Worm (Caenorhabditis elegans) whole organism, L4 larva: Measurements from ENCODE around the gene srh-184.

Source experiments
- aly-2 ChIP-seq: sonication (generic microtip); optimal IDR thresholded peaks from 2 replicates; lab custom pipeline; 2018; ENCODE audit warnings: missing biosample characterization, missing genetic modification characterization
- ceh-82 ChIP-seq: sonication (generic microtip); optimal IDR thresholded peaks from 2 replicates; lab custom pipeline; 2017; ENCODE audit warnings: missing biosample characterization, missing genetic modification characterization
- fkh-10 ChIP-seq: fragments of 150-350 bp; optimal IDR thresholded peaks from 2 replicates; lab custom pipeline; 2014; ENCODE audit warnings: missing biosample characterization, missing genetic modification reagents, missing genetic modification characterization
- fos-1 ChIP-seq: fragments of 150-350 bp; optimal IDR thresholded peaks from 2 replicates; lab custom pipeline; 2014; ENCODE audit warnings: missing biosample characterization, missing genetic modification characterization
- madf-9 ChIP-seq: fragments of 200-800 bp; sonication (Bioruptor generic); conservative IDR thresholded peaks from 2 replicates; pipeline ENCODE4 v1.3.6; 2022; ENCODE audit warnings: missing genetic modification reagents, missing genetic modification characterization, missing compliant biosample characterization
- skn-1 ChIP-seq: fragments of 150-350 bp; optimal IDR thresholded peaks from 2 replicates; lab custom pipeline; 2014; ENCODE audit warnings: missing biosample characterization, missing genetic modification characterization
- tra-1 ChIP-seq: fragments of 200-800 bp; sonication (Bioruptor generic); IDR thresholded peaks from 2 replicates; pipeline ENCODE4 v1.3.6; 2022; ENCODE audit warnings: missing genetic modification reagents, missing genetic modification characterization, missing compliant biosample characterization
- unc-39 ChIP-seq: sonication (generic microtip); optimal IDR thresholded peaks from 2 replicates; lab custom pipeline; 2017; ENCODE audit warnings: missing biosample characterization, missing genetic modification characterization
- unc-62 ChIP-seq, 3 experiments: fragments of 150-350 bp in 1 of 3; sonication (generic microtip); optimal IDR thresholded peaks in 2 of 3; peaks in 1 of 3; 1 replicate in 1 of 3; 2 replicates in 2 of 3; lab custom pipeline; 2014 to 2017; ENCODE audit warnings: missing biosample characterization in 3 of 3, missing genetic modification characterization in 3 of 3, missing genetic modification reagents in 3 of 3, missing genotype in 1 of 3
- ztf-7 ChIP-seq: fragments of 150-350 bp; optimal IDR thresholded peaks from 2 replicates; lab custom pipeline; 2014; ENCODE audit warnings: missing biosample characterization, missing genetic modification characterization

DNA sequence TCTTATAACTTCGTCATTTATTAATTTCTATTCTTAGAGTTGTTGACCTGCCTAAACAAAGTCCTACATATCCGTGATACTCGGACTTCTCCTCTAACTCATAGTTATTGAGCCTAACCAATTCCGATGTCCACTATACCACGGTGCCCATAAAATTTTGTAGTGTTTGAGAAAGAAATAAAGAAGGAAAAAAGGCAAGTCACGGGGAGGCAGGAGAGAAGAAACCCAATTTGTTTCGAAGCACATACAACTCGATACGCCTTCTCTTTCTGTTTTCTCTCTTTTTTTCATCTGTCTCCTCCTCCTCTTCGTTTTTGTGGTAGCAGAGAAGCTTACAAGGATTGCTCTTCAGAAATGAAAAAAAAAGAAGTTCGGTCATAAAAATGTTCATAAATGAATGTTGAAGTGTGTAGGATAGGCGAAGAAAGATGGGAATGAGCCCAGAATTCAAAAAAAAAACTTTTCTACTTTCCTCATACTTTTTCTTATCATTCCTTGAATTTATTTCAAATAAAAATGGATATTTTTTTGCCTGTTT lies 36.8 kb upstream of the srh-184 start:
- TF ChIP-seq ztf-7 (tag; lab: Kevin White, UChicago) (no peak), fkh-10 (GFP tag; lab: Kevin White, UChicago) (no peak), tra-1 (GFP tag; lab: Robert Waterston, UW) (no peak), aly-2 (tag; lab: Kevin White, UChicago) (no peak), fos-1 (tag; lab: Kevin White, UChicago) (no peak), unc-62 (GFP tag; optimal IDR thresholded peaks at IDR 0.05 in 1 of 2; lab: Kevin White, UChicago) (no peak), unc-62 (tag; optimal IDR thresholded peaks at IDR 0.05; lab: Kevin White, UChicago) (no peak), madf-9 (GFP tag; lab: Robert Waterston, UW) (no peak), skn-1 (tag; lab: Kevin White, UChicago) (no peak), unc-39 (no peak), ceh-82 (tag; lab: Kevin White, UChicago) (no peak)
